Worm (Caenorhabditis elegans) whole organism, early embryonic: ENCODE measurements around the gene fbxa-83.

Experiments
- ama-1 ChIP-seq: fragments of 150-350 bp; optimal IDR thresholded peaks from 2 replicates; lab custom pipeline; 2014
- ceh-36 ChIP-seq: sonication (generic microtip); optimal IDR thresholded peaks from 2 replicates; lab custom pipeline; 2016; ENCODE audit warnings: missing genetic modification characterization, inconsistent platforms, missing compliant biosample characterization
- scrt-1 ChIP-seq: fragments of 200-800 bp; sonication (Bioruptor generic); IDR thresholded peaks from 2 replicates; pipeline ENCODE4 v1.3.6; 2022; ENCODE audit warnings: missing genetic modification characterization, missing compliant biosample characterization
- sea-1 ChIP-seq: fragments of 200-800 bp; sonication (Bioruptor generic); conservative IDR thresholded peaks from 2 replicates; pipeline ENCODE4 v1.3.6; 2022; ENCODE audit warnings: missing genetic modification characterization, missing compliant biosample characterization

DNA sequence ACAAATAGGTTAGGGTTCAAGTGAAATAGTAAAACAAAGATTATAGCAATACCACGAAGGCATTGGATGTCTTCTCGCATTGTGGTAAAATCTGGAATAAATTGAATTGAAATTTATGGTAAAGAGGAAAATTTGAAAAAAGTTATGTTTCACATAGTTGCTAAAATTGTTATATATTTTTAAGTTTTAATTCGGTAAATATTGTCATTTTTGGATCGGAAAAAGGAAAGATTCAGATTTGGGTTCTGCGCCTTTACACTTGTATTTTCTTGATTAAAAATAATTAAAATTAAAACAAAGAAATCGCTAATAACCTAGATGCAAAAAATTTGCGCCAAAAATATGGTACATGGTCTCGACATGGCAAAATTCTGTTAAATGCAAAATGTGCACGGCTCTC lies 24.5 kb upstream of the fbxa-83 start, which contains the start of gene oac-56:
- TF ChIP-seq ceh-36 (tag; lab: Kevin White, UChicago) (no peak), ama-1 (lab: Kevin White, UChicago) (no peak), scrt-1 (GFP tag; lab: Robert Waterston, UW) (no peak), sea-1 (GFP tag; lab: Robert Waterston, UW) (no peak)
